Worm (Caenorhabditis elegans) whole organism, L3 larva: ENCODE measurements around the gene srab-16.

Source experiments
- ceh-9 ChIP-seq: sonication (generic microtip); optimal IDR thresholded peaks from 2 replicates; lab custom pipeline; 2018; ENCODE audit warnings: missing biosample characterization, missing genetic modification characterization
- lin-39 ChIP-seq: fragments of 150-350 bp; optimal IDR thresholded peaks from 2 replicates; lab custom pipeline; 2018; ENCODE audit warnings: missing biosample characterization, missing genetic modification reagents, missing genetic modification characterization
- nhr-25 ChIP-seq: sonication (generic microtip); optimal IDR thresholded peaks from 2 replicates; lab custom pipeline; 2017; ENCODE audit warnings: missing biosample characterization, missing genetic modification characterization
- unc-39 ChIP-seq: sonication (generic microtip); optimal IDR thresholded peaks from 4 replicates; lab custom pipeline; 2017; ENCODE audit warnings: missing biosample characterization, missing genetic modification characterization

Gene srab-16

DNA sequence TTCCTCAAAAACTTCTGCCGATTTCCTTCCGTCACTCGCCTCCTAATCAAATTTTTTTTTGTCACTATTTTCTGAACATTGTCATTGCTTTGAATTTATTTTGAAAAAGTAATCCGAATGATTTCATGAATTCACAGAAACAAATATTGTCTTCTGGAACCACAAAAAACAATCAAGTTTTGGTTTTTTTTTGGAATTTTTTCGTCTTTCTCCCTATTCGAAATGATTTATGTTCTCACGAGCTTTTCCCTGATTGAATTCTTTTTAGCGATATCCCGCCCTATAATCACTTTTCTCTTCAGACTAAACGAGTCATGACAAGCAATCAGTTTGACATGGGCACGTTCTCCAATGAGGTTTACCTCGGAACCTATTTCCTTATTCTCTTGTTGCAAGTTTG is 50.8 kb downstream of the srab-16 start, which contains the start of gene F41H8.1:
F41H8.1 (plus strand) TSS at position 301 of the 400 bp plus-strand sequence.
- TF ChIP-seq ceh-9 (no peak), unc-39 (tag; lab: Kevin White, UChicago) (no peak), lin-39 (tag; lab: Kevin White, UChicago) (no peak), nhr-25 (tag; lab: Kevin White, UChicago) (no peak)
